Worm (Caenorhabditis elegans) whole organism, mixed stage, embryonic: ENCODE measurements around the gene T28F12.1.

Source experiments
- blmp-1 ChIP-seq: fragments of 150-350 bp; optimal IDR thresholded peaks from 2 replicates; lab custom pipeline; 2014; ENCODE audit warnings: missing biosample characterization, missing genetic modification characterization
- elt-3 ChIP-seq: fragments of 150-350 bp; optimal IDR thresholded peaks from 2 replicates; lab custom pipeline; 2014; ENCODE audit warnings: missing biosample characterization, missing genetic modification characterization
- lin-13 ChIP-seq: fragments of 150-350 bp; optimal IDR thresholded peaks from 2 replicates; lab custom pipeline; 2014; ENCODE audit warnings: missing biosample characterization, missing genetic modification characterization
- lin-32 ChIP-seq: fragments of 200-800 bp; sonication (Bioruptor generic); optimal IDR thresholded peaks from 2 replicates; lab custom pipeline; 2018; ENCODE audit warnings: mild to moderate bottlenecking, missing genetic modification characterization, missing compliant biosample characterization
- lsy-2 ChIP-seq: fragments of 150-350 bp; optimal IDR thresholded peaks from 2 replicates; lab custom pipeline; 2014; ENCODE audit warnings: missing biosample characterization, missing genetic modification characterization
- nhr-12 ChIP-seq: fragments of 150-350 bp; optimal IDR thresholded peaks from 2 replicates; lab custom pipeline; 2014; ENCODE audit warnings: missing biosample characterization, missing genetic modification characterization
- pha-4 ChIP-seq: fragments of 150-350 bp; optimal IDR thresholded peaks from 2 replicates; lab custom pipeline; 2018; ENCODE audit warnings: missing biosample characterization, missing genetic modification reagents, missing genetic modification characterization
- snpc-4 ChIP-seq: fragments of 150-350 bp; optimal IDR thresholded peaks from 2 replicates; lab custom pipeline; 2014; ENCODE audit warnings: missing biosample characterization, missing genetic modification characterization
- tbx-8 ChIP-seq: fragments of 200-800 bp; sonication (Bioruptor generic); optimal IDR thresholded peaks from 2 replicates; lab custom pipeline; 2018; ENCODE audit warnings: mild to moderate bottlenecking, missing genetic modification characterization, moderate library complexity, missing compliant biosample characterization

- TF ChIP-seq pha-4 (tag; lab: Kevin White, UChicago) (no peak), elt-3 (tag; lab: Kevin White, UChicago) (no peak), lin-13 (tag; lab: Kevin White, UChicago) (peak; percentile 13), lin-32 (peak; percentile 40), nhr-12 (tag; lab: Kevin White, UChicago) (no peak), blmp-1 (tag; lab: Kevin White, UChicago) (no peak), tbx-8 (GFP tag; lab: Kevin White, UChicago) (no peak), lsy-2 (tag; lab: Kevin White, UChicago) (peak; percentile 91), snpc-4 (tag; lab: Kevin White, UChicago) (no peak)
Measured at ce11 chrV:4507836-4508462, 4.9 kb upstream of the T28F12.1 start.
